Worm (Caenorhabditis elegans): ENCODE data around the gene baf-1.

baf-1 gene

DNA sequence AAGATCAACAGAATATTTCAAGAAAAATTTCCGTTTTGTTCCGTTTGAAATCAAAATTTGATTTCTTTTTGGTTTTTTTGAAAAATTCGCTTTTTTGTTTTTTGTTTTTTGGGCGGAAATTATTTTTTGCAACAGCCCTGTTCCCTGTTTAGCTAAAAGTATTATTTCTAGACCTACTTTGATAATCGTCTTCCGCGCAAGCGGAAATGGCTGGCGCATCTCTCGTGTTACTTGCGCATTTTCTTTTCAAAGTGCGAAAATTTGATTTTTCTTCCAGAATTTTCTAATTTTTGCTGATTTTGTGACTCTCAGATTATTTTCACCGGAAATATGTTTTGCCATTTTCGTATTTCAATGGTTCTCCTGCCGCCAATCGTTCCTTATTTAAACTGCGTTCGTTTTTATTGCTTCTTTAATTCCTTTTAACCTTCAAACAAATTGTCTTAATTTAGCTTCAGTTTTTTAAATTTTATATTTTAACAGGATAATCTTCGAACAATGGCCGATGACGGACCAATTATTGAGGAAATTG lies 33.6 kb upstream of the baf-1 start, which contains the start of gene cpar-1 (continued):
- no peak for TF ChIP-seq dpff-1 (tag; optimal IDR thresholded peaks at IDR 0.05)
- no peak for TF ChIP-seq mel-28 (tag; optimal IDR thresholded peaks at IDR 0.05; ENCODE audit: borderline replicate concordance)
- no peak for TF ChIP-seq madf-10 (tag; optimal IDR thresholded peaks at IDR 0.05)
- no peak for TF ChIP-seq ztf-25 (GFP tag; IDR thresholded peaks at IDR 0.05)
- TF ChIP-seq lir-1 (GFP tag; conservative IDR thresholded peaks at IDR 0.05) = no peak
- TF ChIP-seq lag-1 (GFP tag; IDR thresholded peaks at IDR 0.05) = no peak
- no peak for TF ChIP-seq nhr-179 (tag; optimal IDR thresholded peaks at IDR 0.05)
- no peak for TF ChIP-seq Y79H2A.3 (GFP tag; conservative IDR thresholded peaks at IDR 0.05)
- TF ChIP-seq F23B12.7 (tag; optimal IDR thresholded peaks at IDR 0.05; ENCODE audit: insufficient read depth) = no peak
- no peak for TF ChIP-seq nhr-120 (GFP tag; IDR thresholded peaks at IDR 0.05)
- TF ChIP-seq lin-54 (GFP tag; optimal IDR thresholded peaks at IDR 0.05) = no peak
- TF ChIP-seq attf-6 (GFP tag; IDR thresholded peaks at IDR 0.05) = no peak
- TF ChIP-seq hlh-26 (GFP tag; conservative IDR thresholded peaks at IDR 0.05) = no peak
- TF ChIP-seq nfyb-1 (GFP tag; IDR thresholded peaks at IDR 0.05) = no peak
- TF ChIP-seq tbx-9 (tag; optimal IDR thresholded peaks at IDR 0.05; ENCODE audit: borderline replicate concordance) = no peak
- TF ChIP-seq tlf-1 (GFP tag; optimal IDR thresholded peaks at IDR 0.05) = peak; percentile 15
- TF ChIP-seq madf-3 (GFP tag; IDR thresholded peaks at IDR 0.05) = no peak
- peak; percentile 94 for TF ChIP-seq xnd-1 (tag; optimal IDR thresholded peaks at IDR 0.05)
- TF ChIP-seq snpc-4 (GFP tag; optimal IDR thresholded peaks at IDR 0.05) = no peak
- no peak for TF ChIP-seq snpc-4 (tag; optimal IDR thresholded peaks at IDR 0.05)
- no peak for TF ChIP-seq ztf-3 (GFP tag; optimal IDR thresholded peaks at IDR 0.05)
- no peak for TF ChIP-seq F57C9.4 (tag; optimal IDR thresholded peaks at IDR 0.05)
- no peak for TF ChIP-seq F39B2.1 (GFP tag; IDR thresholded peaks at IDR 0.05)
- TF ChIP-seq lin-26 (GFP tag; IDR thresholded peaks at IDR 0.05) = no peak
- no peak for TF ChIP-seq let-607 (tag; optimal IDR thresholded peaks at IDR 0.05)
- TF ChIP-seq ztf-18 (tag; optimal IDR thresholded peaks at IDR 0.05) = peak; percentile 96
- no peak for TF ChIP-seq egrh-3 (GFP tag; IDR thresholded peaks at IDR 0.05)
- no peak for TF ChIP-seq Y67H2A.10 (GFP tag; conservative IDR thresholded peaks at IDR 0.05)
- no peak for TF ChIP-seq lin-35 (GFP tag; optimal IDR thresholded peaks at IDR 0.05)
- no peak for TF ChIP-seq sdz-38 (tag; optimal IDR thresholded peaks at IDR 0.05)
- TF ChIP-seq ets-4 (GFP tag; optimal IDR thresholded peaks at IDR 0.05) = no peak
- no peak for TF ChIP-seq ceh-27 (GFP tag; optimal IDR thresholded peaks at IDR 0.05)
- TF ChIP-seq ekl-4 (GFP tag; IDR thresholded peaks at IDR 0.05) = no peak; the same call in 1 of the 2 replicates
- no peak for TF ChIP-seq F37B4.10 (GFP tag; IDR thresholded peaks at IDR 0.05)
- TF ChIP-seq C06A6.2 (GFP tag; conservative IDR thresholded peaks at IDR 0.05) = no peak
- TF ChIP-seq F55B11.4 (tag; optimal IDR thresholded peaks at IDR 0.05; ENCODE audit: borderline replicate concordance, insufficient read depth) = no peak
- no peak for TF ChIP-seq gei-17 (GFP tag; optimal IDR thresholded peaks at IDR 0.05)
- no peak for TF ChIP-seq athp-1 (tag; optimal IDR thresholded peaks at IDR 0.05)
- no peak for TF ChIP-seq Y53F4B.3 (GFP tag; IDR thresholded peaks at IDR 0.05)
- TF ChIP-seq nfya-1 (tag; optimal IDR thresholded peaks at IDR 0.05; ENCODE audit: borderline replicate concordance, insufficient read depth) = no peak
- TF ChIP-seq hmg-1.2 (GFP tag; IDR thresholded peaks at IDR 0.05) = no peak
- no peak for TF ChIP-seq somi-1 (GFP tag; optimal IDR thresholded peaks at IDR 0.05)
- TF ChIP-seq ztf-28 (GFP tag; IDR thresholded peaks at IDR 0.05) = no peak
- no peak for TF ChIP-seq atf-7 (tag; optimal IDR thresholded peaks at IDR 0.05)
- TF ChIP-seq snpc-3.4 (tag; optimal IDR thresholded peaks at IDR 0.05) = peak; percentile 77
- TF ChIP-seq egl-44 (GFP tag; IDR thresholded peaks at IDR 0.05) = no peak
